Worm (Caenorhabditis elegans) whole organism, young adult: ENCODE data around the gene cyp-44A1.
A peak's percentile ranks its signal among the peaks of the same experiment; 100 is the strongest.

ENCODE experiments used
- B0019.2 ChIP-seq: fragments of 200-800 bp; sonication (Bioruptor generic); conservative IDR thresholded peaks from 2 replicates; pipeline ENCODE4 v1.3.6; 2022; ENCODE audit warnings: missing genetic modification reagents, missing genetic modification characterization, missing compliant biosample characterization
- B0261.1 ChIP-seq: sonication (generic microtip); optimal IDR thresholded peaks from 2 replicates; lab custom pipeline; 2016; ENCODE audit warnings: mild to moderate bottlenecking, missing genetic modification characterization, moderate library complexity, missing compliant biosample characterization
- D2030.7 ChIP-seq: fragments of 200-800 bp; sonication (Bioruptor generic); IDR thresholded peaks from 2 replicates; pipeline ENCODE4 v1.3.6; 2022; ENCODE audit warnings: missing genetic modification reagents, missing genetic modification characterization, missing compliant biosample characterization
- F10E7.11 ChIP-seq: sonication (generic microtip); optimal IDR thresholded peaks from 2 replicates; lab custom pipeline; 2017; ENCODE audit warnings: mild to moderate bottlenecking, missing genetic modification characterization, moderate library complexity, missing compliant biosample characterization
- F22D6.2 ChIP-seq: sonication (generic microtip); optimal IDR thresholded peaks from 2 replicates; lab custom pipeline; 2016; ENCODE audit warnings: mild to moderate bottlenecking, missing genetic modification characterization, missing compliant biosample characterization
- F52B5.7 ChIP-seq: sonication (generic microtip); optimal IDR thresholded peaks from 2 replicates; lab custom pipeline; 2016; ENCODE audit warnings: mild to moderate bottlenecking, missing genetic modification characterization, missing compliant biosample characterization
- F55B11.4 ChIP-seq: sonication (generic microtip); optimal IDR thresholded peaks from 2 replicates; lab custom pipeline; 2016; ENCODE audit warnings: missing compliant biosample characterization, missing genetic modification characterization, borderline replicate concordance; ENCODE audit not compliant: insufficient read depth
- F57A8.1 ChIP-seq: fragments of 200-800 bp; sonication (Bioruptor generic); optimal IDR thresholded peaks from 2 replicates; lab custom pipeline; 2018; ENCODE audit warnings: mild to moderate bottlenecking, missing genetic modification characterization, moderate library complexity, missing compliant biosample characterization
- K12H6.12 ChIP-seq: fragments of 200-800 bp; sonication (Bioruptor generic); optimal IDR thresholded peaks from 2 replicates; lab custom pipeline; 2018; ENCODE audit warnings: mild to moderate bottlenecking, missing genetic modification characterization, missing compliant biosample characterization
- Y53G8AR.9 ChIP-seq: fragments of 200-800 bp; sonication (Bioruptor generic); conservative IDR thresholded peaks from 2 replicates; pipeline ENCODE4 v1.3.6; 2022; ENCODE audit warnings: missing genetic modification reagents, missing genetic modification characterization, missing compliant biosample characterization
- ama-1 ChIP-seq, 3 experiments: fragments of 150-350 bp in 1 of 3; sonication (generic microtip) in 2 of 3; optimal IDR thresholded peaks; 2 replicates each; lab custom pipeline; 2014 to 2018; ENCODE audit warnings: missing biosample characterization in 2 of 3, missing genetic modification characterization in 2 of 3, missing genetic modification reagents in 2 of 3
- aptf-3 ChIP-seq: fragments of 200-800 bp; sonication (Bioruptor generic); IDR thresholded peaks from 2 replicates; pipeline ENCODE4 v1.3.6; 2022; ENCODE audit warnings: missing genetic modification characterization, missing compliant biosample characterization
- atf-7 ChIP-seq: sonication (generic microtip); optimal IDR thresholded peaks from 2 replicates; lab custom pipeline; 2017; ENCODE audit warnings: mild to moderate bottlenecking, missing genetic modification characterization, missing compliant biosample characterization
- attf-5 ChIP-seq: fragments of 200-800 bp; sonication (Bioruptor generic); optimal IDR thresholded peaks from 2 replicates; lab custom pipeline; 2018; ENCODE audit warnings: mild to moderate bottlenecking, missing genetic modification characterization, missing compliant biosample characterization
- bed-2 ChIP-seq: fragments of 200-800 bp; sonication (Bioruptor generic); IDR thresholded peaks from 2 replicates; pipeline ENCODE4 v1.3.6; 2022; ENCODE audit warnings: missing genetic modification reagents, missing genetic modification characterization, missing compliant biosample characterization
- ccch-3 ChIP-seq: fragments of 200-800 bp; sonication (Bioruptor generic); optimal IDR thresholded peaks from 2 replicates; lab custom pipeline; 2018; ENCODE audit warnings: mild to moderate bottlenecking, missing genetic modification characterization, missing compliant biosample characterization
- ceh-79 ChIP-seq: sonication (generic microtip); optimal IDR thresholded peaks from 2 replicates; lab custom pipeline; 2017; ENCODE audit warnings: mild to moderate bottlenecking, missing genetic modification characterization, missing compliant biosample characterization
- ceh-91 ChIP-seq: fragments of 200-800 bp; sonication (Bioruptor generic); IDR thresholded peaks from 2 replicates; pipeline ENCODE4 v1.3.6; 2022; ENCODE audit warnings: missing genetic modification reagents, missing genetic modification characterization, missing compliant biosample characterization
- chd-7 ChIP-seq: sonication (generic microtip); optimal IDR thresholded peaks from 2 replicates; lab custom pipeline; 2016; ENCODE audit warnings: mild to moderate bottlenecking, missing genetic modification characterization, moderate library complexity, missing compliant biosample characterization
- die-1 ChIP-seq: sonication (generic microtip); optimal IDR thresholded peaks from 2 replicates; lab custom pipeline; 2016; ENCODE audit warnings: missing genotype, mild to moderate bottlenecking, missing genetic modification characterization, missing compliant biosample characterization
- dpff-1 ChIP-seq: sonication (generic microtip); optimal IDR thresholded peaks from 2 replicates; lab custom pipeline; 2017; ENCODE audit warnings: mild to moderate bottlenecking, missing genetic modification characterization, missing compliant biosample characterization
- efl-1 ChIP-seq: fragments of 150-350 bp; optimal IDR thresholded peaks from 2 replicates; lab custom pipeline; 2014; ENCODE audit warnings: missing biosample characterization, missing genetic modification reagents, missing genetic modification characterization
- ekl-4 ChIP-seq: fragments of 200-800 bp; sonication (Bioruptor generic); IDR thresholded peaks from 2 replicates; pipeline ENCODE4 v1.3.6; 2022; ENCODE audit warnings: missing genetic modification reagents, missing genetic modification characterization, missing compliant biosample characterization
- fkh-3 ChIP-seq: sonication (generic microtip); optimal IDR thresholded peaks from 2 replicates; lab custom pipeline; 2016; ENCODE audit warnings: mild to moderate bottlenecking, missing genetic modification characterization, missing compliant biosample characterization
- him-1 ChIP-seq: sonication (generic microtip); optimal IDR thresholded peaks from 2 replicates; lab custom pipeline; 2016; ENCODE audit warnings: missing genotype, missing genetic modification reagents, missing genetic modification characterization, missing compliant biosample characterization
- hlh-26 ChIP-seq: fragments of 200-800 bp; sonication (Bioruptor generic); conservative IDR thresholded peaks from 2 replicates; pipeline ENCODE4 v1.3.6; 2022; ENCODE audit warnings: missing genetic modification reagents, missing genetic modification characterization, missing compliant biosample characterization
- hrde-1 ChIP-seq: sonication (generic microtip); optimal IDR thresholded peaks from 2 replicates; lab custom pipeline; 2016; ENCODE audit warnings: missing genetic modification characterization, mild to moderate bottlenecking, missing compliant biosample characterization, moderate library complexity, missing genotype, missing genetic modification reagents, borderline replicate concordance
- let-526 ChIP-seq: fragments of 200-800 bp; sonication (Bioruptor generic); IDR thresholded peaks from 2 replicates; pipeline ENCODE4 v1.3.6; 2022; ENCODE audit warnings: missing genetic modification reagents, missing genetic modification characterization, missing compliant biosample characterization
- let-607 ChIP-seq, 2 experiments: fragments of 200-800 bp in 1 of 2; sonication (Bioruptor generic) in 1 of 2; sonication (generic microtip) in 1 of 2; optimal IDR thresholded peaks; 2 replicates each; lab custom pipeline; 2016 to 2018; ENCODE audit warnings: mild to moderate bottlenecking in 2 of 2, missing compliant biosample characterization in 2 of 2, missing genetic modification characterization in 2 of 2, moderate library complexity in 2 of 2, missing genotype in 1 of 2
- lin-26 ChIP-seq: fragments of 200-800 bp; sonication (Bioruptor generic); IDR thresholded peaks from 2 replicates; pipeline ENCODE4 v1.3.6; 2022; ENCODE audit warnings: missing genetic modification reagents, missing genetic modification characterization, missing compliant biosample characterization
- madf-10 ChIP-seq: sonication (generic microtip); optimal IDR thresholded peaks from 2 replicates; lab custom pipeline; 2016; ENCODE audit warnings: mild to moderate bottlenecking, missing genetic modification characterization, missing compliant biosample characterization
- mes-4 ChIP-seq: sonication (generic microtip); optimal IDR thresholded peaks from 2 replicates; lab custom pipeline; 2016; ENCODE audit warnings: missing genotype, missing genetic modification characterization, missing compliant biosample characterization
- mxl-1 ChIP-seq: sonication (generic microtip); optimal IDR thresholded peaks from 2 replicates; lab custom pipeline; 2016; ENCODE audit warnings: missing genetic modification characterization, missing compliant biosample characterization
- nhr-120 ChIP-seq: fragments of 200-800 bp; sonication (Bioruptor generic); IDR thresholded peaks from 2 replicates; pipeline ENCODE4 v1.3.6; 2022; ENCODE audit warnings: missing genetic modification characterization, missing compliant biosample characterization
- repo-1 ChIP-seq: sonication (generic microtip); optimal IDR thresholded peaks from 2 replicates; lab custom pipeline; 2017; ENCODE audit warnings: mild to moderate bottlenecking, missing genetic modification characterization, missing compliant biosample characterization
- sdz-38 ChIP-seq: sonication (generic microtip); optimal IDR thresholded peaks from 2 replicates; lab custom pipeline; 2016; ENCODE audit warnings: missing genotype, missing genetic modification characterization, missing compliant biosample characterization
- snpc-1.3 ChIP-seq: sonication (generic microtip); optimal IDR thresholded peaks from 2 replicates; lab custom pipeline; 2017; ENCODE audit warnings: missing genetic modification characterization, mild to moderate bottlenecking, missing compliant biosample characterization, antibody characterized with exemption, moderate library complexity, missing genotype, missing genetic modification reagents; ENCODE audit not compliant: insufficient read depth
- snpc-3.4 ChIP-seq: sonication (generic microtip); optimal IDR thresholded peaks from 2 replicates; lab custom pipeline; 2017; ENCODE audit warnings: missing genetic modification characterization, mild to moderate bottlenecking, missing compliant biosample characterization, antibody characterized with exemption, moderate library complexity, missing genotype, missing genetic modification reagents
- snpc-4 ChIP-seq, 5 experiments: fragments of 150-350 bp in 1 of 5; sonication (generic microtip) in 4 of 5; optimal IDR thresholded peaks; 2 replicates each; lab custom pipeline; 2014 to 2018; ENCODE audit warnings: missing genetic modification characterization in 5 of 5, missing biosample characterization in 3 of 5, antibody characterized with exemption in 2 of 5, mild to moderate bottlenecking in 2 of 5, missing compliant biosample characterization in 2 of 5, missing genotype in 2 of 5, moderate library complexity in 2 of 5, missing genetic modification reagents in 1 of 5
- xnd-1 ChIP-seq: sonication (generic microtip); optimal IDR thresholded peaks from 2 replicates; lab custom pipeline; 2016; ENCODE audit warnings: missing genotype, missing genetic modification reagents, missing genetic modification characterization, missing compliant biosample characterization
- zim-3 ChIP-seq: sonication (generic microtip); optimal IDR thresholded peaks from 2 replicates; lab custom pipeline; 2017; ENCODE audit warnings: mild to moderate bottlenecking, missing genetic modification characterization, moderate library complexity, missing compliant biosample characterization
- ztf-22 ChIP-seq: fragments of 200-800 bp; sonication (Bioruptor generic); optimal IDR thresholded peaks from 2 replicates; lab custom pipeline; 2018; ENCODE audit warnings: mild to moderate bottlenecking, missing genetic modification characterization, moderate library complexity, missing compliant biosample characterization
- ztf-26 ChIP-seq: sonication (generic microtip); optimal IDR thresholded peaks from 2 replicates; lab custom pipeline; 2017; ENCODE audit warnings: missing genetic modification characterization, missing compliant biosample characterization
- ztf-28 ChIP-seq: fragments of 200-800 bp; sonication (Bioruptor generic); IDR thresholded peaks from 2 replicates; pipeline ENCODE4 v1.3.6; 2022; ENCODE audit warnings: missing genetic modification reagents, missing genetic modification characterization, missing compliant biosample characterization
- ztf-3 ChIP-seq: fragments of 200-800 bp; sonication (Bioruptor generic); optimal IDR thresholded peaks from 2 replicates; lab custom pipeline; 2018; ENCODE audit warnings: mild to moderate bottlenecking, missing genetic modification characterization, missing compliant biosample characterization

Gene cyp-44A1

ce11 chrII:5543476-5544144 lies 39.8 kb downstream of the cyp-44A1 start:
- TF ChIP-seq ztf-3 (GFP tag; lab: Kevin White, UChicago), result peak; percentile 97
- peak; percentile 78 for TF ChIP-seq D2030.7 (GFP tag; lab: Robert Waterston, UW)
- TF ChIP-seq ztf-28 (GFP tag; lab: Robert Waterston, UW), result peak; percentile 63; the same call in 1 of the 2 replicates
- TF ChIP-seq efl-1, result peak; percentile 47
- peak; percentile 95 for TF ChIP-seq Y53G8AR.9 (GFP tag; lab: Robert Waterston, UW)
- peak; percentile 94 for TF ChIP-seq let-526 (GFP tag; lab: Robert Waterston, UW)
- TF ChIP-seq F22D6.2 (tag; lab: Kevin White, UChicago), result peak; percentile 84
- TF ChIP-seq attf-5 (GFP tag; lab: Kevin White, UChicago), result peak; percentile 87
- peak; percentile 55 for TF ChIP-seq mes-4
- peak; percentile 86 for TF ChIP-seq ztf-22 (GFP tag; lab: Kevin White, UChicago)
- peak; percentile 98 for TF ChIP-seq snpc-4 (GFP tag; optimal IDR thresholded peaks at IDR 0.05; lab: Kevin White, UChicago)
- peak; percentile 99 to 100 (median 100) for TF ChIP-seq snpc-4 (tag; optimal IDR thresholded peaks at IDR 0.05; lab: Kevin White, UChicago)
- peak; percentile 95 for TF ChIP-seq ceh-79 (tag; lab: Kevin White, UChicago)
- peak; percentile 93 for TF ChIP-seq snpc-3.4 (tag; lab: Kevin White, UChicago)
- peak; percentile 15 for TF ChIP-seq xnd-1 (tag; lab: Kevin White, UChicago)
- TF ChIP-seq sdz-38 (tag; lab: Kevin White, UChicago), result peak; percentile 44
- peak; percentile 96 for TF ChIP-seq ekl-4
- TF ChIP-seq F52B5.7 (tag; lab: Kevin White, UChicago), result peak; percentile 96
- TF ChIP-seq die-1 (tag; lab: Kevin White, UChicago), result peak; percentile 64
- peak; percentile 98 for TF ChIP-seq repo-1 (tag; lab: Kevin White, UChicago)
- peak; percentile 83; the same call in 1 of the 2 replicates for TF ChIP-seq aptf-3 (GFP tag; lab: Robert Waterston, UW)
- peak; percentile 98 for TF ChIP-seq atf-7 (tag; lab: Kevin White, UChicago)
- TF ChIP-seq B0261.1 (tag; lab: Kevin White, UChicago), result peak; percentile 51
- TF ChIP-seq ama-1 (optimal IDR thresholded peaks at IDR 0.05; lab: Kevin White, UChicago), result peak; percentile 100
- TF ChIP-seq ama-1 (GFP tag; optimal IDR thresholded peaks at IDR 0.05; lab: Kevin White, UChicago), result peak; percentile 85 to 93
- no peak for TF ChIP-seq B0019.2 (GFP tag; lab: Robert Waterston, UW)
- TF ChIP-seq ztf-26, result peak; percentile 98
- peak; percentile 91 for TF ChIP-seq zim-3
- 0 out of 2 replicates have a peak, but pooled peaks have one; percentile 35 for TF ChIP-seq nhr-120 (GFP tag; lab: Robert Waterston, UW)
- TF ChIP-seq mxl-1 (tag; lab: Kevin White, UChicago), result peak; percentile 65
- TF ChIP-seq him-1 (tag; lab: Kevin White, UChicago), result peak; percentile 85
- TF ChIP-seq K12H6.12, result peak; percentile 98
- TF ChIP-seq ceh-91 (GFP tag; lab: Robert Waterston, UW), result peak; percentile 48; the same call in 1 of the 2 replicates
- TF ChIP-seq let-607 (tag; optimal IDR thresholded peaks at IDR 0.05; lab: Kevin White, UChicago), result peak; percentile 79 to 91
- TF ChIP-seq hlh-26 (GFP tag; lab: Robert Waterston, UW), result no peak
- peak; percentile 80 for TF ChIP-seq hrde-1 (tag; lab: Kevin White, UChicago)
- TF ChIP-seq dpff-1 (tag; lab: Kevin White, UChicago), result peak; percentile 97
- peak; percentile 77 for TF ChIP-seq snpc-1.3 (tag; lab: Kevin White, UChicago)
- peak; percentile 82 for TF ChIP-seq fkh-3 (tag; lab: Kevin White, UChicago)
- TF ChIP-seq F55B11.4 (tag; lab: Kevin White, UChicago), result no peak
- peak; percentile 91 for TF ChIP-seq lin-26 (GFP tag; lab: Robert Waterston, UW)
- TF ChIP-seq F57A8.1, result peak; percentile 78
- TF ChIP-seq chd-7 (tag; lab: Kevin White, UChicago), result peak; percentile 97
- TF ChIP-seq madf-10 (tag; lab: Kevin White, UChicago), result peak; percentile 94
- TF ChIP-seq bed-2 (GFP tag; lab: Robert Waterston, UW), result peak; percentile 87
- TF ChIP-seq F10E7.11 (tag; lab: Kevin White, UChicago), result peak; percentile 95
- peak; percentile 81 for TF ChIP-seq ccch-3 (GFP tag; lab: Kevin White, UChicago)
